Worm (Caenorhabditis elegans): Measurements from ENCODE around the gene unc-84.
A peak's percentile ranks its signal among the peaks of the same experiment; 100 is the strongest.

Gene unc-84

DNA sequence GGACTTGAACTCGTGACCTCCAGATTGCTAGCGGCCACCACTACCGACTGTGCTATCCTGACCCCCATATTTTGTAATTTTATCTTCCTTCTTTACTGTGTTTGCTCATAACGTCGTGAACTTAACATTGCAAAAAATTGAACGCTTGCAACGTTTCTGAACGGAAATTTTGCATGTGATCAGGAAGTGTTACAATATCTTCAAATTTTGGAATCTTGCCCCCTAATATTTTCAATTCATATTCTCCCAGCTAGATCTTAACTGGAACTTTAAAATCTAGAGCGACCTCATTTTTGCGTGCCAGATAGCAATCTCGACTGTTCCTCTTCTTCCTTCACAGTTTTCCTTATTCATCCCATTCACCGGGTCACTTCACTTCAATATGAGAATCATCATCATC, 2.8 kb upstream of the unc-84 start, which contains the start of gene F54B11.10:
TSS of gene F54B11.10 (plus strand) at position 301 of the 400 bp plus-strand sequence.
- TF ChIP-seq sea-2 (GFP tag; optimal IDR thresholded peaks at IDR 0.05) (no peak), eor-1 (tag; optimal IDR thresholded peaks at IDR 0.05) (no peak), nhr-23 (tag; optimal IDR thresholded peaks at IDR 0.05) (no peak), pqm-1 (tag; optimal IDR thresholded peaks at IDR 0.05) (no peak), nhr-25 (tag; optimal IDR thresholded peaks at IDR 0.05) (no peak)

ce11 chrX:13583895-13584344, 655 bp upstream of the unc-84 start:
- no peak for TF ChIP-seq mdl-1 (tag; optimal IDR thresholded peaks at IDR 0.05)
- TF ChIP-seq egl-5 (tag; optimal IDR thresholded peaks at IDR 0.05) = peak; percentile 47
- TF ChIP-seq elt-2 (tag; optimal IDR thresholded peaks at IDR 0.05) = peak; percentile 46
- TF ChIP-seq elt-3 (tag; optimal IDR thresholded peaks at IDR 0.05) = no peak
- TF ChIP-seq nhr-23 (tag; optimal IDR thresholded peaks at IDR 0.05) = peak; percentile 29
- peak; percentile 62 for TF ChIP-seq ceh-28 (tag; optimal IDR thresholded peaks at IDR 0.05)
- no peak for TF ChIP-seq fos-1 (tag; optimal IDR thresholded peaks at IDR 0.05)
- no peak for TF ChIP-seq ceh-16 (tag; optimal IDR thresholded peaks at IDR 0.05)
- TF ChIP-seq lin-39 (tag; optimal IDR thresholded peaks at IDR 0.05) = peak; percentile 60
- no peak for TF ChIP-seq pqm-1 (tag; optimal IDR thresholded peaks at IDR 0.05)
- TF ChIP-seq lin-15B (tag; optimal IDR thresholded peaks at IDR 0.05) = no peak
- TF ChIP-seq snpc-4 (tag; optimal IDR thresholded peaks at IDR 0.05) = no peak
- no peak for TF ChIP-seq tbx-2 (tag; optimal IDR thresholded peaks at IDR 0.05)
- peak; percentile 24 for TF ChIP-seq unc-62 (GFP tag; optimal IDR thresholded peaks at IDR 0.05)
- no peak for TF ChIP-seq aly-2 (tag; optimal IDR thresholded peaks at IDR 0.05)
- no peak for TF ChIP-seq nhr-67 (tag; optimal IDR thresholded peaks at IDR 0.05)
- TF ChIP-seq nhr-11 (tag; optimal IDR thresholded peaks at IDR 0.05) = no peak
- TF ChIP-seq egl-27 (tag; optimal IDR thresholded peaks at IDR 0.05) = no peak
- no peak for TF ChIP-seq ceh-82 (tag; optimal IDR thresholded peaks at IDR 0.05)
- TF ChIP-seq nfya-1 (tag; optimal IDR thresholded peaks at IDR 0.05; ENCODE audit: insufficient read depth) = peak; percentile 65
- TF ChIP-seq jun-1 (tag; optimal IDR thresholded peaks at IDR 0.05) = peak; percentile 32
- peak; percentile 69 for TF ChIP-seq hmg-11 (tag; optimal IDR thresholded peaks at IDR 0.05)
- TF ChIP-seq nhr-237 (tag; optimal IDR thresholded peaks at IDR 0.05) = no peak
- no peak for TF ChIP-seq daf-12 (tag; optimal IDR thresholded peaks at IDR 0.05)
- TF ChIP-seq R02D3.7 (tag; optimal IDR thresholded peaks at IDR 0.05) = no peak
- TF ChIP-seq pha-4 (tag; optimal IDR thresholded peaks at IDR 0.05) = peak; percentile 27
- no peak for TF ChIP-seq ZK546.5 (tag; optimal IDR thresholded peaks at IDR 0.05)
- no peak for TF ChIP-seq ztf-4 (tag; optimal IDR thresholded peaks at IDR 0.05)
- TF ChIP-seq nhr-25 (tag; optimal IDR thresholded peaks at IDR 0.05) = peak; percentile 92

ce11 chrX:13589735-13590134, 5.2 kb downstream of the unc-84 start, which contains the start of gene col-9:
Gene col-9, plus strand, starts transcription at chrX:13590035.
- TF ChIP-seq nhr-25 (tag; optimal IDR thresholded peaks at IDR 0.05) (no peak), egl-5 (tag; optimal IDR thresholded peaks at IDR 0.05) (no peak), nhr-237 (tag; optimal IDR thresholded peaks at IDR 0.05) (no peak), lin-39 (tag; optimal IDR thresholded peaks at IDR 0.05) (no peak), tbx-2 (tag; optimal IDR thresholded peaks at IDR 0.05) (no peak), zag-1 (tag; optimal IDR thresholded peaks at IDR 0.05) (no peak), lin-15B (tag; optimal IDR thresholded peaks at IDR 0.05) (no peak), nhr-12 (tag; optimal IDR thresholded peaks at IDR 0.05) (no peak), elt-3 (tag; optimal IDR thresholded peaks at IDR 0.05) (no peak), egl-27 (tag; optimal IDR thresholded peaks at IDR 0.05) (no peak), ztf-11 (tag; optimal IDR thresholded peaks at IDR 0.05) (no peak), jun-1 (tag; optimal IDR thresholded peaks at IDR 0.05) (no peak), snpc-4 (tag; optimal IDR thresholded peaks at IDR 0.05) (no peak), elt-1 (tag; optimal IDR thresholded peaks at IDR 0.05) (no peak), fkh-10 (GFP tag; optimal IDR thresholded peaks at IDR 0.05) (no peak), nhr-76 (tag; optimal IDR thresholded peaks at IDR 0.05) (no peak)

ce11 chrX:13590688-13591087, 6.1 kb downstream of the unc-84 start:
- no peak for TF ChIP-seq elt-3 (tag; optimal IDR thresholded peaks at IDR 0.05)
- TF ChIP-seq nhr-12 (tag; optimal IDR thresholded peaks at IDR 0.05) = no peak
- no peak for TF ChIP-seq lin-15B (tag; optimal IDR thresholded peaks at IDR 0.05)
- TF ChIP-seq elt-1 (tag; optimal IDR thresholded peaks at IDR 0.05) = no peak
- no peak for TF ChIP-seq nhr-76 (tag; optimal IDR thresholded peaks at IDR 0.05)
- no peak for TF ChIP-seq ceh-16 (tag; optimal IDR thresholded peaks at IDR 0.05)
- TF ChIP-seq elt-2 (tag; optimal IDR thresholded peaks at IDR 0.05) = no peak
- no peak for TF ChIP-seq R02D3.7 (tag; optimal IDR thresholded peaks at IDR 0.05)
- TF ChIP-seq ztf-4 (tag; optimal IDR thresholded peaks at IDR 0.05) = no peak
- TF ChIP-seq zag-1 (tag; optimal IDR thresholded peaks at IDR 0.05) = no peak
- TF ChIP-seq ceh-9 (tag; optimal IDR thresholded peaks at IDR 0.05) = no peak
- TF ChIP-seq tbx-2 (tag; optimal IDR thresholded peaks at IDR 0.05) = no peak
- no peak for TF ChIP-seq eor-1 (tag; optimal IDR thresholded peaks at IDR 0.05)
- no peak for TF ChIP-seq snpc-4 (tag; optimal IDR thresholded peaks at IDR 0.05)
- TF ChIP-seq unc-39 (tag; optimal IDR thresholded peaks at IDR 0.05) = no peak
- no peak for TF ChIP-seq ZK546.5 (tag; optimal IDR thresholded peaks at IDR 0.05)

Data from whole organism, L3 larva.